Fruit fly (Drosophila melanogaster) whole organism, embryonic: ENCODE measurements around the gene elB.
A peak's percentile ranks its signal among the peaks of the same experiment; 100 is the strongest.

Experiments used
- BEAF-32 ChIP-seq: fragments of 200-800 bp; sonication (Bioruptor generic); optimal IDR thresholded peaks from 3 replicates; lab custom pipeline; 2017; ENCODE audit warnings: missing biosample characterization, missing genetic modification characterization, mild to moderate bottlenecking, moderate library complexity, missing genetic modification reagents
- CG10209 ChIP-seq: fragments of 200-800 bp; sonication (Bioruptor generic); optimal IDR thresholded peaks from 3 replicates; lab custom pipeline; 2017; ENCODE audit warnings: missing biosample characterization, mild to moderate bottlenecking, missing genetic modification characterization, missing genetic modification reagents
- CG15601 ChIP-seq: fragments of 200-800 bp; sonication (Bioruptor generic); optimal IDR thresholded peaks from 3 replicates; lab custom pipeline; 2019; ENCODE audit warnings: missing biosample characterization, mild to moderate bottlenecking, missing genetic modification characterization, moderate library complexity
- CG17328 ChIP-seq: fragments of 200-800 bp; sonication (Bioruptor generic); IDR thresholded peaks from 2 replicates; pipeline ENCODE4 v1.3.6; 2022; ENCODE audit warnings: missing biosample characterization, missing genetic modification characterization
- CG18262 ChIP-seq: fragments of 200-800 bp; optimal IDR thresholded peaks from 3 replicates; lab custom pipeline; 2019; ENCODE audit warnings: missing biosample characterization, mild to moderate bottlenecking, missing genetic modification characterization, moderate library complexity
- CG18764 ChIP-seq: fragments of 200-800 bp; sonication (Bioruptor generic); optimal IDR thresholded peaks from 3 replicates; lab custom pipeline; 2016; ENCODE audit warnings: missing biosample characterization, missing genetic modification characterization
- CG2116 ChIP-seq: fragments of 200-800 bp; sonication (Bioruptor generic); optimal IDR thresholded peaks from 3 replicates; lab custom pipeline; 2018; ENCODE audit warnings: missing biosample characterization, mild to moderate bottlenecking, missing genetic modification characterization
- CG2120 ChIP-seq: fragments of 200-800 bp; sonication (Bioruptor generic); optimal IDR thresholded peaks from 3 replicates; lab custom pipeline; 2016; ENCODE audit warnings: missing biosample characterization, missing genetic modification characterization
- CG2202 ChIP-seq: fragments of 200-800 bp; sonication (Bioruptor generic); optimal IDR thresholded peaks from 2 replicates; lab custom pipeline; 2018; ENCODE audit warnings: missing biosample characterization, mild to moderate bottlenecking, missing genetic modification characterization
- CG3281 ChIP-seq: fragments of 200-800 bp; sonication (Bioruptor generic); optimal IDR thresholded peaks from 3 replicates; lab custom pipeline; 2017; ENCODE audit warnings: missing biosample characterization, mild to moderate bottlenecking, missing genetic modification characterization
- CG33557 ChIP-seq: fragments of 200-800 bp; sonication (Bioruptor generic); optimal IDR thresholded peaks from 2 replicates; lab custom pipeline; 2019; ENCODE audit warnings: missing biosample characterization, mild to moderate bottlenecking, missing genetic modification characterization, moderate library complexity
- CG34224 ChIP-seq: fragments of 200-800 bp; sonication (Bioruptor generic); IDR thresholded peaks from 3 replicates; pipeline ENCODE4 v1.3.6; 2022; ENCODE audit warnings: missing biosample characterization, missing genetic modification characterization; ENCODE audit not compliant: partially characterized antibody
- CG3847 ChIP-seq: fragments of 200-800 bp; sonication (Bioruptor generic); IDR thresholded peaks from 2 replicates; pipeline ENCODE4 v1.3.6; 2022; ENCODE audit warnings: missing biosample characterization, missing genetic modification characterization
- CG4404 ChIP-seq: fragments of 200-800 bp; sonication (Bioruptor generic); IDR thresholded peaks from 2 replicates; pipeline ENCODE4 v1.3.6; 2022; ENCODE audit warnings: missing biosample characterization, missing genetic modification characterization
- CG7357 ChIP-seq: fragments of 200-800 bp; sonication (Bioruptor generic); IDR thresholded peaks from 3 replicates; pipeline ENCODE4 v1.3.6; 2022; ENCODE audit warnings: missing biosample characterization, missing genetic modification characterization
- CG8478 ChIP-seq: fragments of >200 bp; optimal IDR thresholded peaks from 2 replicates; lab custom pipeline; 2018
- CG8924 ChIP-seq: fragments of 200-800 bp; optimal IDR thresholded peaks from 3 replicates; lab custom pipeline; 2019; ENCODE audit warnings: missing biosample characterization, mild to moderate bottlenecking, missing genetic modification characterization, moderate library complexity
- CG8944 ChIP-seq: fragments of 200-800 bp; sonication (Bioruptor generic); optimal IDR thresholded peaks from 3 replicates; lab custom pipeline; 2016; ENCODE audit warnings: missing biosample characterization, missing genetic modification characterization
- CG9932 ChIP-seq: fragments of 200-800 bp; sonication (Bioruptor generic); IDR thresholded peaks from 2 replicates; pipeline ENCODE4 v1.3.6; 2022; ENCODE audit warnings: missing biosample characterization, missing genetic modification characterization
- CHES-1-like ChIP-seq: fragments of 200-800 bp; sonication (Bioruptor generic); optimal IDR thresholded peaks from 2 replicates; lab custom pipeline; 2016; ENCODE audit warnings: missing biosample characterization, missing genetic modification characterization
- Ets65A ChIP-seq: fragments of 200-800 bp; sonication (Bioruptor generic); peaks from one replicate; lab custom pipeline; 2016; ENCODE audit warnings: missing biosample characterization, missing genetic modification characterization
- Hr3 ChIP-seq: fragments of 200-800 bp; sonication (Bioruptor generic); optimal IDR thresholded peaks from 3 replicates; lab custom pipeline; 2016; ENCODE audit warnings: missing biosample characterization, missing genetic modification characterization
- Hr39 ChIP-seq: fragments of >200 bp; optimal IDR thresholded peaks from 2 replicates; lab custom pipeline; 2017
- Hr78 ChIP-seq, 2 experiments: fragments of 200-800 bp in 1 of 2; fragments of >200 bp in 1 of 2; sonication (Bioruptor generic) in 1 of 2; optimal IDR thresholded peaks; 2 replicates each; lab custom pipeline; 2017 to 2019; ENCODE audit warnings: missing biosample characterization in 2 of 2, missing genetic modification characterization in 2 of 2, mild to moderate bottlenecking in 1 of 2, moderate library complexity in 1 of 2
- Jarid2 ChIP-seq: fragments of 200-800 bp; sonication (Bioruptor generic); optimal IDR thresholded peaks from 3 replicates; lab custom pipeline; 2017; ENCODE audit warnings: mild to moderate bottlenecking, missing biosample characterization, missing genetic modification reagents, missing genetic modification characterization
- Kr ChIP-seq: fragments of 200-800 bp; sonication (Bioruptor generic); optimal IDR thresholded peaks from 2 replicates; lab custom pipeline; 2017; ENCODE audit warnings: missing biosample characterization, mild to moderate bottlenecking, missing genetic modification characterization
- NFAT ChIP-seq: fragments of 200-800 bp; sonication (Bioruptor generic); IDR thresholded peaks from 2 replicates; pipeline ENCODE4 v1.3.6; 2022; ENCODE audit warnings: missing biosample characterization, missing genetic modification characterization
- Nf-YC ChIP-seq: fragments of 200-800 bp; optimal IDR thresholded peaks from 3 replicates; lab custom pipeline; 2019; ENCODE audit warnings: missing biosample characterization, mild to moderate bottlenecking, missing genetic modification characterization, moderate library complexity
- NfI ChIP-seq: fragments of 200-800 bp; sonication (Bioruptor generic); optimal IDR thresholded peaks from 3 replicates; lab custom pipeline; 2018; ENCODE audit warnings: missing biosample characterization, mild to moderate bottlenecking, missing genetic modification characterization, moderate library complexity
- Optix ChIP-seq: fragments of 200-800 bp; sonication (Bioruptor generic); IDR thresholded peaks from 3 replicates; pipeline ENCODE4 v1.3.6; 2022; ENCODE audit warnings: missing biosample characterization, missing genetic modification characterization
- Poxn ChIP-seq: fragments of 200-800 bp; sonication (Bioruptor generic); IDR thresholded peaks from 2 replicates; pipeline ENCODE4 v1.3.6; 2022; ENCODE audit warnings: missing biosample characterization, missing genetic modification characterization
- Ravus ChIP-seq: fragments of 200-800 bp; sonication (Bioruptor generic); IDR thresholded peaks from 2 replicates; pipeline ENCODE4 v1.3.6; 2022; ENCODE audit warnings: missing biosample characterization, missing genetic modification characterization
- Stat92E ChIP-seq, 3 experiments: fragments of >200 bp in 2 of 3; fragments of 200-800 bp in 1 of 3; sonication (Bioruptor generic) in 1 of 3; optimal IDR thresholded peaks; 2 replicates each; lab custom pipeline; 2017 to 2019; ENCODE audit warnings: missing biosample characterization in 3 of 3, missing genetic modification characterization in 3 of 3, mild to moderate bottlenecking in 1 of 3, moderate library complexity in 1 of 3
- Tbp ChIP-seq: fragments of >200 bp; optimal IDR thresholded peaks from 2 replicates; lab custom pipeline; 2018; ENCODE audit warnings: missing biosample characterization, missing genetic modification characterization
- al ChIP-seq: fragments of 200-800 bp; sonication (Bioruptor generic); IDR thresholded peaks from 2 replicates; pipeline ENCODE4 v1.3.6; 2022; ENCODE audit warnings: missing biosample characterization, missing genetic modification characterization
- bcd ChIP-seq: fragments of 200-800 bp; sonication (Bioruptor generic); optimal IDR thresholded peaks from 2 replicates; lab custom pipeline; 2017; ENCODE audit warnings: missing biosample characterization, mild to moderate bottlenecking, missing genetic modification characterization
- br ChIP-seq: fragments of >200 bp; optimal IDR thresholded peaks from 2 replicates; lab custom pipeline; 2017
- caup ChIP-seq: fragments of 200-800 bp; sonication (Bioruptor generic); optimal IDR thresholded peaks from 3 replicates; lab custom pipeline; 2017; ENCODE audit warnings: missing biosample characterization, mild to moderate bottlenecking, missing genetic modification characterization, moderate library complexity; ENCODE audit not compliant: severe bottlenecking
- croc ChIP-seq: fragments of 200-800 bp; sonication (Bioruptor generic); conservative IDR thresholded peaks from 3 replicates; pipeline ENCODE4 v1.3.6; 2022; ENCODE audit warnings: missing biosample characterization, missing genetic modification characterization
- dan ChIP-seq: fragments of 200-800 bp; sonication (Bioruptor generic); IDR thresholded peaks from 2 replicates; pipeline ENCODE4 v1.3.6; 2022; ENCODE audit warnings: missing biosample characterization, missing genetic modification characterization
- ham ChIP-seq: fragments of 200-800 bp; sonication (Bioruptor generic); IDR thresholded peaks from 2 replicates; pipeline ENCODE4 v1.3.6; 2022; ENCODE audit warnings: missing biosample characterization, missing genetic modification characterization
- ind ChIP-seq: fragments of 200-800 bp; sonication (Bioruptor generic); optimal IDR thresholded peaks from 3 replicates; lab custom pipeline; 2016; ENCODE audit warnings: missing biosample characterization, missing genetic modification characterization
- kni ChIP-seq: fragments of 200-800 bp; sonication (Bioruptor generic); optimal IDR thresholded peaks from 3 replicates; lab custom pipeline; 2017; ENCODE audit warnings: mild to moderate bottlenecking, missing biosample characterization, missing genetic modification reagents, missing genetic modification characterization
- nerfin-1 ChIP-seq: fragments of 200-800 bp; sonication (Bioruptor generic); optimal IDR thresholded peaks from 3 replicates; lab custom pipeline; 2019; ENCODE audit warnings: missing biosample characterization, mild to moderate bottlenecking, missing genetic modification characterization, moderate library complexity
- onecut ChIP-seq: fragments of 200-800 bp; sonication (Bioruptor generic); IDR thresholded peaks from 2 replicates; pipeline ENCODE4 v1.3.6; 2022; ENCODE audit warnings: missing biosample characterization, missing genetic modification characterization
- org-1 ChIP-seq: fragments of 200-800 bp; sonication (Bioruptor generic); optimal IDR thresholded peaks from 2 replicates; lab custom pipeline; 2017; ENCODE audit warnings: missing biosample characterization, missing genetic modification characterization
- pros ChIP-seq: fragments of 200-800 bp; sonication (Bioruptor generic); optimal IDR thresholded peaks from 3 replicates; lab custom pipeline; 2019; ENCODE audit warnings: missing biosample characterization, mild to moderate bottlenecking, missing genetic modification characterization, moderate library complexity
- ssp ChIP-seq: fragments of 200-800 bp; sonication (Bioruptor generic); IDR thresholded peaks from 2 replicates; pipeline ENCODE4 v1.3.6; 2022; ENCODE audit warnings: missing biosample characterization, missing genetic modification characterization
- tll ChIP-seq, 2 experiments: fragments of 200-800 bp in 1 of 2; fragments of >200 bp in 1 of 2; sonication (Bioruptor generic) in 1 of 2; optimal IDR thresholded peaks; 2 replicates each; lab custom pipeline; 2017 to 2019; ENCODE audit warnings: missing biosample characterization in 2 of 2, missing genetic modification characterization in 2 of 2, mild to moderate bottlenecking in 1 of 2, moderate library complexity in 1 of 2
- twi ChIP-seq: fragments of 200-800 bp; optimal IDR thresholded peaks from 2 replicates; lab custom pipeline; 2019; ENCODE audit warnings: missing biosample characterization, mild to moderate bottlenecking, missing genetic modification characterization, moderate library complexity

elB gene

DNA sequence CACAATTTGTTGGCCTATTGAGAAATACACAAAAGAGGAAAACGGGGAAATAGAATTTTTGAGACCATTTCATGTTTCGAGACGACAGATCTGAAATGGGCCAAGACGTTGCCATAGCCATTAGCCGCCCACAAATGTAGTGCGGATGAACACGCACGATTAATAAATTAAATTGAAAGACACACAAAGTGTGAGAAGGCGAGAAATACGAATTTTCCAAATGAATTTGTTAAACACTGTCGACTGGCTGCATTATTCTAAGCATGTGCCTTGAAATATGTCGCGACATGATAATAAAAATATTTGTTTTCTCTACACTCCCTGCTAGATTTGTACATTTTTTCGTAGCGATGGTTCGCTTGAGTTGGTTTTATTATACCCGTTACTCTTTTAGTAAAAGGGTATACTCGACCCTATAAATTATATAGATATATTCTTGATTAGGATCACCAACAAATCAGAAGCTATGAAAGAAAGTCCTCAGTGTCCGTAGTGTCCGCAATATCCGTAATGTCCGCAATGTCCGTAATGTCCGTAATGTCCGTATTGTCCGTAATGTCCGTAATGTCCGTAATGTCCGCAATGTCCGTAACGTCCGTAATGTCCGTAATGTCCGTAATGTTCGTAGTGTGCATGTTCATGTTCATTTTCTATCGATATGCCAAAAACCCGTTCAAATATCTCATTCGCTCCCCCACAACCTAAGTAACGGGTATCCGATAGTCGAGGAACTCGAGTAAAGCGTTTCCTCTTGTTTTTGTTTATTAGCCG, 32.7 kb downstream of the elB start (continued):
- TF ChIP-seq org-1 (GFP tag; lab: Kevin White, UChicago) (peak; percentile 6), pros (no peak), CG2120 (GFP tag; lab: Kevin White, UChicago) (peak; percentile 54), Nf-YC (tag; lab: Kevin White, UChicago) (peak; percentile 7), CG2116 (GFP tag; lab: Kevin White, UChicago) (peak; percentile 10), ind (peak; percentile 32), CG4404 (no peak), onecut (no peak), tll (GFP tag; optimal IDR thresholded peaks at IDR 0.05; lab: Kevin White, UChicago) (no peak), br (lab: Kevin White, UChicago) (no peak), CG7357 (no peak), nerfin-1 (peak; percentile 5), Tbp (no peak), Ravus (GFP tag; lab: Robert Waterston, UW) (no peak), caup (GFP tag; lab: Kevin White, UChicago) (no peak), Stat92E (GFP tag; optimal IDR thresholded peaks at IDR 0.05; lab: Kevin White, UChicago) (no peak), Jarid2 (no peak), CG3281 (peak; percentile 40), NfI (GFP tag; lab: Kevin White, UChicago) (peak; percentile 6), CG18764 (peak; percentile 27), CG10209 (GFP tag; lab: Kevin White, UChicago) (peak; percentile 45), ham (no peak), CHES-1-like (no peak), dan (GFP tag; lab: Robert Waterston, UW) (no peak), CG2202 (tag; lab: Kevin White, UChicago) (no peak), kni (GFP tag; lab: Kevin White, UChicago) (no peak), Poxn (GFP tag; lab: Robert Waterston, UW) (0 out of 2 replicates have a peak, but pooled peaks have one; percentile 25), CG15601 (tag; lab: Kevin White, UChicago) (no peak), Optix (no peak; the same call in 2 of the 3 replicates), Kr (GFP tag; lab: Kevin White, UChicago) (no peak), ssp (GFP tag; lab: Robert Waterston, UW) (peak; percentile 25; the same call in 1 of the 2 replicates), Ets65A (no peak), CG18262 (tag; lab: Kevin White, UChicago) (peak; percentile 68), NFAT (GFP tag; lab: Robert Waterston, UW) (no peak), bcd (peak; percentile 48), CG8478 (lab: Kevin White, UChicago) (no peak), Hr39 (lab: Kevin White, UChicago) (no peak), al (GFP tag; lab: Robert Waterston, UW) (no peak), CG8924 (tag; lab: Kevin White, UChicago) (peak; percentile 50), CG34224 (GFP tag; lab: Robert Waterston, UW) (no peak), croc (0 out of 3 replicates have a peak, but pooled peaks have one; percentile 19), Hr3 (GFP tag; lab: Kevin White, UChicago) (no peak), CG8944 (GFP tag; lab: Kevin White, UChicago) (peak; percentile 12), twi (tag; lab: Kevin White, UChicago) (no peak), CG17328 (no peak; the same call in 1 of the 2 replicates), CG9932 (no peak), CG3847 (GFP tag; lab: Robert Waterston, UW) (peak; percentile 42; the same call in 1 of the 2 replicates), BEAF-32 (no peak), Hr78 (GFP tag; optimal IDR thresholded peaks at IDR 0.05; lab: Kevin White, UChicago) (no peak), CG33557 (no peak)
